Fruit fly (Drosophila melanogaster) whole organism, embryonic: Measurements from ENCODE around the gene Lcch3.
A peak's percentile ranks its signal among the peaks of the same experiment; 100 is the strongest.

Experiments
- ATbp ChIP-seq: fragments of 200-800 bp; sonication (Bioruptor generic); optimal IDR thresholded peaks from 2 replicates; lab custom pipeline; 2017; ENCODE audit warnings: missing biosample characterization, mild to moderate bottlenecking, missing genetic modification characterization, missing genetic modification reagents
- Bgb ChIP-seq: fragments of 200-800 bp; sonication (Bioruptor generic); IDR thresholded peaks from 2 replicates; pipeline ENCODE4 v1.3.6; 2022; ENCODE audit warnings: missing biosample characterization, missing genetic modification characterization; ENCODE audit not compliant: partially characterized antibody
- CG10431 ChIP-seq: fragments of 200-800 bp; sonication (Bioruptor generic); optimal IDR thresholded peaks from 3 replicates; lab custom pipeline; 2018; ENCODE audit warnings: missing biosample characterization, mild to moderate bottlenecking, missing genetic modification characterization
- CG12391 ChIP-seq: fragments of 200-800 bp; sonication (Bioruptor generic); optimal IDR thresholded peaks from 3 replicates; lab custom pipeline; 2018; ENCODE audit warnings: missing biosample characterization, mild to moderate bottlenecking, missing genetic modification characterization, moderate library complexity
- CG14710 ChIP-seq: fragments of 200-800 bp; sonication (Bioruptor generic); optimal IDR thresholded peaks from 3 replicates; lab custom pipeline; 2019; ENCODE audit warnings: missing biosample characterization, mild to moderate bottlenecking, missing genetic modification characterization, moderate library complexity
- CG15479 ChIP-seq: fragments of 200-800 bp; sonication (Bioruptor generic); optimal IDR thresholded peaks from 3 replicates; lab custom pipeline; 2019; ENCODE audit warnings: missing biosample characterization, mild to moderate bottlenecking, missing genetic modification characterization, moderate library complexity
- CG16813 ChIP-seq: fragments of 200-800 bp; sonication (Bioruptor generic); IDR thresholded peaks from 3 replicates; pipeline ENCODE4 v1.3.6; 2022; ENCODE audit warnings: missing biosample characterization, missing genetic modification characterization; ENCODE audit not compliant: partially characterized antibody
- CG17186 ChIP-seq: fragments of 200-800 bp; sonication (Bioruptor generic); optimal IDR thresholded peaks from 3 replicates; lab custom pipeline; 2017; ENCODE audit warnings: missing biosample characterization, missing genetic modification reagents, missing genetic modification characterization
- CG17328 ChIP-seq: fragments of 200-800 bp; sonication (Bioruptor generic); IDR thresholded peaks from 2 replicates; pipeline ENCODE4 v1.3.6; 2022; ENCODE audit warnings: missing biosample characterization, missing genetic modification characterization
- CG17802 ChIP-seq: fragments of 200-800 bp; sonication (Bioruptor generic); optimal IDR thresholded peaks from 2 replicates; lab custom pipeline; 2018; ENCODE audit warnings: missing biosample characterization, mild to moderate bottlenecking, missing genetic modification characterization, moderate library complexity
- CG2116 ChIP-seq: fragments of 200-800 bp; sonication (Bioruptor generic); optimal IDR thresholded peaks from 3 replicates; lab custom pipeline; 2018; ENCODE audit warnings: missing biosample characterization, mild to moderate bottlenecking, missing genetic modification characterization
- CG2199 ChIP-seq: fragments of 200-800 bp; sonication (Bioruptor generic); IDR thresholded peaks from 3 replicates; pipeline ENCODE4 v1.3.6; 2022; ENCODE audit warnings: missing biosample characterization, missing genetic modification characterization
- CG2712 ChIP-seq: fragments of 200-800 bp; optimal IDR thresholded peaks from 3 replicates; lab custom pipeline; 2019; ENCODE audit warnings: missing biosample characterization, mild to moderate bottlenecking, missing genetic modification characterization, moderate library complexity
- CG3163 ChIP-seq: fragments of 200-800 bp; sonication (Bioruptor generic); optimal IDR thresholded peaks from 3 replicates; lab custom pipeline; 2016; ENCODE audit warnings: missing biosample characterization, missing genetic modification characterization
- CG33213 ChIP-seq: fragments of 200-800 bp; sonication (Bioruptor generic); optimal IDR thresholded peaks from 3 replicates; lab custom pipeline; 2016; ENCODE audit warnings: missing biosample characterization, missing genetic modification characterization
- CG33557 ChIP-seq: fragments of 200-800 bp; sonication (Bioruptor generic); optimal IDR thresholded peaks from 2 replicates; lab custom pipeline; 2019; ENCODE audit warnings: missing biosample characterization, mild to moderate bottlenecking, missing genetic modification characterization, moderate library complexity
- CG4617 ChIP-seq: fragments of 200-800 bp; sonication (Bioruptor generic); optimal IDR thresholded peaks from 3 replicates; lab custom pipeline; 2016; ENCODE audit warnings: missing biosample characterization, missing genetic modification characterization, borderline replicate concordance
- CG6765 ChIP-seq: fragments of 200-800 bp; sonication (Bioruptor generic); optimal IDR thresholded peaks from 3 replicates; lab custom pipeline; 2017; ENCODE audit warnings: missing biosample characterization, mild to moderate bottlenecking, missing genetic modification characterization
- CG6791 ChIP-seq: fragments of 200-800 bp; sonication (Bioruptor generic); IDR thresholded peaks from 3 replicates; pipeline ENCODE4 v1.3.6; 2022; ENCODE audit warnings: missing biosample characterization, missing genetic modification characterization; ENCODE audit not compliant: partially characterized antibody
- CG6854 ChIP-seq: fragments of 200-800 bp; sonication (Bioruptor generic); optimal IDR thresholded peaks from 3 replicates; lab custom pipeline; 2017; ENCODE audit warnings: missing biosample characterization, mild to moderate bottlenecking, missing genetic modification characterization
- CTCF ChIP-seq: fragments of 200-800 bp; sonication (Bioruptor generic); optimal IDR thresholded peaks from 2 replicates; lab custom pipeline; 2017; ENCODE audit warnings: missing biosample characterization, mild to moderate bottlenecking, missing genetic modification characterization, moderate library complexity
- D19A ChIP-seq: fragments of 200-800 bp; optimal IDR thresholded peaks from 3 replicates; lab custom pipeline; 2019; ENCODE audit warnings: missing biosample characterization, mild to moderate bottlenecking, missing genetic modification characterization, moderate library complexity
- Deaf1 ChIP-seq: fragments of 200-800 bp; optimal IDR thresholded peaks from 3 replicates; lab custom pipeline; 2019; ENCODE audit warnings: missing biosample characterization, mild to moderate bottlenecking, missing genetic modification characterization, moderate library complexity
- Dll ChIP-seq: fragments of 200-800 bp; sonication (Bioruptor generic); IDR thresholded peaks from 4 replicates; pipeline ENCODE4 v1.3.6; 2022; ENCODE audit warnings: missing biosample characterization, missing genetic modification characterization; ENCODE audit not compliant: partially characterized antibody
- Ets65A ChIP-seq: fragments of 200-800 bp; sonication (Bioruptor generic); peaks from one replicate; lab custom pipeline; 2016; ENCODE audit warnings: missing biosample characterization, missing genetic modification characterization
- Ets97D ChIP-seq: fragments of 200-800 bp; sonication (Bioruptor generic); optimal IDR thresholded peaks from 3 replicates; lab custom pipeline; 2016; ENCODE audit warnings: missing biosample characterization, missing genetic modification characterization
- HLHmδ ChIP-seq: fragments of 200-800 bp; sonication (Bioruptor generic); optimal IDR thresholded peaks from 2 replicates; lab custom pipeline; 2018; ENCODE audit warnings: missing biosample characterization, mild to moderate bottlenecking, missing genetic modification characterization, moderate library complexity
- Hey ChIP-seq: fragments of 200-800 bp; sonication (Bioruptor generic); optimal IDR thresholded peaks from 3 replicates; lab custom pipeline; 2018; ENCODE audit warnings: missing biosample characterization, mild to moderate bottlenecking, missing genetic modification characterization
- HmgZ ChIP-seq: fragments of 200-800 bp; sonication (Bioruptor generic); optimal IDR thresholded peaks from 2 replicates; lab custom pipeline; 2018; ENCODE audit warnings: missing biosample characterization, mild to moderate bottlenecking, missing genetic modification characterization
- MBD-R2 ChIP-seq: fragments of 200-800 bp; sonication (Bioruptor generic); IDR thresholded peaks from 2 replicates; pipeline ENCODE4 v1.3.6; 2022; ENCODE audit warnings: missing biosample characterization, missing genetic modification characterization
- MESR4 ChIP-seq: fragments of 200-800 bp; sonication (Bioruptor generic); optimal IDR thresholded peaks from 2 replicates; lab custom pipeline; 2018; ENCODE audit warnings: missing biosample characterization, mild to moderate bottlenecking, missing genetic modification characterization, moderate library complexity
- Med ChIP-seq: fragments of 200-800 bp; sonication (Bioruptor generic); peaks from one replicate; lab custom pipeline; 2016; ENCODE audit warnings: missing biosample characterization, missing genetic modification characterization, mild to moderate bottlenecking, inconsistent platforms, moderate library complexity
- Nf-YC ChIP-seq: fragments of 200-800 bp; optimal IDR thresholded peaks from 3 replicates; lab custom pipeline; 2019; ENCODE audit warnings: missing biosample characterization, mild to moderate bottlenecking, missing genetic modification characterization, moderate library complexity
- Oli ChIP-seq: fragments of 200-800 bp; sonication (Bioruptor generic); optimal IDR thresholded peaks from 2 replicates; lab custom pipeline; 2018; ENCODE audit warnings: missing biosample characterization, mild to moderate bottlenecking, missing genetic modification characterization, moderate library complexity
- bsh ChIP-seq, 2 experiments: fragments of 200-800 bp; sonication (Bioruptor generic); optimal IDR thresholded peaks; 2 replicates each; lab custom pipeline; 2017 to 2018; ENCODE audit warnings: mild to moderate bottlenecking in 2 of 2, missing biosample characterization in 2 of 2, missing genetic modification characterization in 2 of 2, moderate library complexity in 1 of 2
- dm ChIP-seq: fragments of 200-800 bp; sonication (Bioruptor generic); optimal IDR thresholded peaks from 3 replicates; lab custom pipeline; 2016; ENCODE audit warnings: missing biosample characterization, missing genetic modification characterization
- en ChIP-seq: fragments of 200-800 bp; sonication (Bioruptor generic); optimal IDR thresholded peaks from 2 replicates; lab custom pipeline; 2016; ENCODE audit warnings: missing biosample characterization, missing genetic modification characterization
- jumu ChIP-seq: fragments of 200-800 bp; sonication (Bioruptor generic); optimal IDR thresholded peaks from 3 replicates; lab custom pipeline; 2016; ENCODE audit warnings: missing biosample characterization, missing genetic modification characterization
- lbe ChIP-seq: fragments of 200-800 bp; sonication (Bioruptor generic); optimal IDR thresholded peaks from 2 replicates; lab custom pipeline; 2016; ENCODE audit warnings: missing biosample characterization, mild to moderate bottlenecking, missing genetic modification characterization
- lola ChIP-seq, 3 experiments: fragments of >200 bp in 2 of 3; fragments of 200-800 bp in 1 of 3; sonication (Bioruptor generic) in 1 of 3; optimal IDR thresholded peaks; 2 replicates each; lab custom pipeline; 2017 to 2019; ENCODE audit warnings: missing biosample characterization in 3 of 3, missing genetic modification characterization in 3 of 3, mild to moderate bottlenecking in 1 of 3, moderate library complexity in 1 of 3
- onecut ChIP-seq: fragments of 200-800 bp; sonication (Bioruptor generic); IDR thresholded peaks from 2 replicates; pipeline ENCODE4 v1.3.6; 2022; ENCODE audit warnings: missing biosample characterization, missing genetic modification characterization
- sc ChIP-seq, 3 experiments: fragments of >200 bp in 2 of 3; fragments of 200-800 bp in 1 of 3; sonication (Bioruptor generic) in 1 of 3; optimal IDR thresholded peaks; 2 replicates in 2 of 3; 3 replicates in 1 of 3; lab custom pipeline; 2017; ENCODE audit warnings: mild to moderate bottlenecking in 1 of 3, missing biosample characterization in 1 of 3, missing genetic modification characterization in 1 of 3, missing genetic modification reagents in 1 of 3
- sna ChIP-seq: fragments of 200-800 bp; sonication (Bioruptor generic); IDR thresholded peaks from 2 replicates; pipeline ENCODE4 v1.3.6; 2022; ENCODE audit warnings: missing biosample characterization, missing genetic modification characterization; ENCODE audit not compliant: partially characterized antibody
- so ChIP-seq: fragments of 200-800 bp; sonication (Bioruptor generic); IDR thresholded peaks from 3 replicates; pipeline ENCODE4 v1.3.6; 2022; ENCODE audit warnings: missing biosample characterization, missing genetic modification characterization
- sob ChIP-seq: fragments of 200-800 bp; sonication (Bioruptor generic); IDR thresholded peaks from 2 replicates; pipeline ENCODE4 v1.3.6; 2022; ENCODE audit warnings: missing biosample characterization, missing genetic modification characterization
- sqz ChIP-seq: fragments of 200-800 bp; sonication (Bioruptor generic); optimal IDR thresholded peaks from 3 replicates; lab custom pipeline; 2018; ENCODE audit warnings: missing biosample characterization, mild to moderate bottlenecking, missing genetic modification characterization
- tna ChIP-seq: fragments of 200-800 bp; sonication (Bioruptor generic); IDR thresholded peaks from 2 replicates; pipeline ENCODE4 v1.3.6; 2022; ENCODE audit warnings: missing biosample characterization, missing genetic modification characterization; ENCODE audit not compliant: partially characterized antibody
- zfh2 ChIP-seq: fragments of 200-800 bp; sonication (Bioruptor generic); optimal IDR thresholded peaks from 2 replicates; lab custom pipeline; 2016; ENCODE audit warnings: missing biosample characterization, missing genetic modification characterization

The Lcch3 gene

dm6 chrX:15886411-15887246, 38.3 kb upstream of the Lcch3 start (continued):
- TF ChIP-seq Hey (no peak), HLHmδ (GFP tag; lab: Kevin White, UChicago) (no peak), CG12391 (no peak), lbe (GFP tag; lab: Kevin White, UChicago) (peak; percentile 47), CTCF (GFP tag; lab: Kevin White, UChicago) (peak; percentile 55), Ets65A (GFP tag; lab: Kevin White, UChicago) (peak; percentile 82), D19A (tag; lab: Kevin White, UChicago) (no peak), MBD-R2 (peak; percentile 17; the same call in 1 of the 2 replicates), CG2199 (GFP tag; lab: Robert Waterston, UW) (0 out of 3 replicates have a peak, but pooled peaks have one; percentile 62), CG15479 (peak; percentile 77), en (no peak), HmgZ (tag; lab: Kevin White, UChicago) (peak; percentile 50), CG2116 (GFP tag; lab: Kevin White, UChicago) (peak; percentile 22), CG33557 (GFP tag; lab: Kevin White, UChicago) (peak; percentile 30), bsh (GFP tag; optimal IDR thresholded peaks at IDR 0.05; lab: Kevin White, UChicago) (peak in 1 of 2 experiments; percentile 95), sob (GFP tag; lab: Robert Waterston, UW) (peak; percentile 51; the same call in 1 of the 2 replicates), Ets97D (peak; percentile 6), Med (GFP tag; lab: Kevin White, UChicago) (peak; percentile 76), Bgb (peak; percentile 58), ATbp (GFP tag; lab: Kevin White, UChicago) (peak; percentile 68), CG2712 (tag; lab: Kevin White, UChicago) (peak; percentile 30), Oli (no peak), CG6791 (GFP tag; lab: Robert Waterston, UW) (peak; percentile 63; the same call in 2 of the 3 replicates), CG10431 (GFP tag; lab: Kevin White, UChicago) (peak; percentile 23), dm (GFP tag; lab: Kevin White, UChicago) (no peak), CG14710 (tag; lab: Kevin White, UChicago) (peak; percentile 17), Deaf1 (tag; lab: Kevin White, UChicago) (peak; percentile 88), sqz (GFP tag; lab: Kevin White, UChicago) (peak; percentile 95), CG6854 (GFP tag; lab: Kevin White, UChicago) (peak; percentile 7), so (GFP tag; lab: Robert Waterston, UW) (peak; percentile 10; the same call in 1 of the 3 replicates), Dll (peak; percentile 36; the same call in 1 of the 4 replicates), CG3163 (GFP tag; lab: Kevin White, UChicago) (peak; percentile 98)

dm6 chrX:15887247-15887616, 37.7 kb upstream of the Lcch3 start, which contains the start of gene tay:
TSS of gene tay (minus strand) at chrX:15887311.
- TF ChIP-seq MESR4 (peak; percentile 37), onecut (GFP tag; lab: Robert Waterston, UW) (peak; percentile 20; the same call in 1 of the 2 replicates), sob (GFP tag; lab: Robert Waterston, UW) (0 out of 2 replicates have a peak, but pooled peaks have one; percentile 32), CG4617 (peak; percentile 43), lola (GFP tag; optimal IDR thresholded peaks at IDR 0.05; lab: Kevin White, UChicago) (no peak), tna (GFP tag; lab: Robert Waterston, UW) (peak; percentile 56; the same call in 1 of the 2 replicates), CG17186 (GFP tag; lab: Kevin White, UChicago) (peak; percentile 20), sc (optimal IDR thresholded peaks at IDR 0.05; lab: Kevin White, UChicago) (no peak), sc (GFP tag; optimal IDR thresholded peaks at IDR 0.05; lab: Kevin White, UChicago) (no peak), zfh2 (GFP tag; lab: Kevin White, UChicago) (peak; percentile 35), CG6765 (GFP tag; lab: Kevin White, UChicago) (no peak), sna (GFP tag; lab: Robert Waterston, UW) (peak; percentile 34; the same call in 1 of the 2 replicates), jumu (GFP tag; lab: Kevin White, UChicago) (peak; percentile 14), CG33213 (GFP tag; lab: Kevin White, UChicago) (peak; percentile 28), Nf-YC (tag; lab: Kevin White, UChicago) (no peak), CG17328 (no peak), CG16813 (GFP tag; lab: Robert Waterston, UW) (peak; percentile 80), CG17802 (tag; lab: Kevin White, UChicago) (peak; percentile 79)
